Fruit fly (Drosophila melanogaster): ENCODE data around the gene CG42367.

The CG42367 gene

DNA sequence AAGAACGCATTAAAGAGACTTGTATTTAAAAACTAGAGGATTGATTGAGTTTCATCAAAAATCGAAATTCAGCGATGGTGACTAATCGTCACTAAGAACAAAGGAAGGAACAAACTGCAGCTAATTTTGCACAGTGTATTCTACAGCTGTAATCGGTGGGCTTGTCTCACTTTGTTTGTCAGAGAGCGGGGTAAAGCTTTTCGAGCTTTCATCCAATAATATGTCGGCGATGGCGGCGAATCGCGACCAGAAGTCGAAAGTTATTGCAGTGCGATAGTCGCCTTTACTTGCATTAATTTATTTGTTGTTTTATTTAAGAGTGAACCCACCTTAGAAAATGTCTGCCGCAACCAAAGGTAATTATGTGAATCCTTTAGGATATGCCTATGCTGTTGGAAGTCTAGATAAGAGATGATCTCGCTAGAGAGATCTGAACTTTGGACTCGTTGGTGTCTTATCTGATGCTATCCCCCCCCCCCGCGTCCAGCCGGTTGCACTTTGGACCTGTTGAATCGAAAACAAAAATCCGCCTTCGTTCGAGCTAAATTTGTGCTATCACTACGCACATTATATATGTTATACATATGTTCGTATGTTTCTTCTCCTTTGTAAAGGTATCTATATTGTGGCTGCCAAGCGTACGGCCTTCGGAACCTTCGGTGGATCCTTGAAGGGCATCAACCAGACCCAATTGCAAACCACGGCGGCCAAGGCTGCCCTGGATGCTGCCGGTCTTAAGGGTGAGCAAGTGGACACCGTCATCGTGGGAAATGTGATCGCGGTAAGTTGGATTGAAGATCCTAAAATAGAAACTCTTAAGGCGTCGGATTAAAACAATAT, 15.1 kb upstream of the CG42367 start, which contains the start of gene yip2 (continued):
- TF ChIP-seq CG11695 (GFP tag; IDR thresholded peaks at IDR 0.05) (peak; percentile 63), CG10267 (tag; optimal IDR thresholded peaks at IDR 0.05) (peak; percentile 36), tio (GFP tag; optimal IDR thresholded peaks at IDR 0.05) (no peak), CG9609 (GFP tag; optimal IDR thresholded peaks at IDR 0.05) (peak; percentile 39), zen2 (GFP tag; IDR thresholded peaks at IDR 0.05; ENCODE audit: partially characterized antibody) (no peak), chm (GFP tag; IDR thresholded peaks at IDR 0.05) (peak; percentile 64; the same call in 1 of the 2 replicates), CG6175 (GFP tag; IDR thresholded peaks at IDR 0.05) (no peak), CG10431 (GFP tag; optimal IDR thresholded peaks at IDR 0.05) (no peak), sc (optimal IDR thresholded peaks at IDR 0.05) (no peak), sc (GFP tag; optimal IDR thresholded peaks at IDR 0.05) (no peak), ara (GFP tag; IDR thresholded peaks at IDR 0.05) (peak; percentile 35; the same call in 1 of the 2 replicates), ken (GFP tag; IDR thresholded peaks at IDR 0.05) (no peak; the same call in 2 of the 3 replicates), CG7928 (GFP tag; optimal IDR thresholded peaks at IDR 0.05) (no peak), gt (GFP tag; IDR thresholded peaks at IDR 0.05) (no peak), tna (GFP tag; IDR thresholded peaks at IDR 0.05; ENCODE audit: partially characterized antibody) (no peak), fd64A (GFP tag; optimal IDR thresholded peaks at IDR 0.05) (no peak), CG34422 (GFP tag; IDR thresholded peaks at IDR 0.05) (peak; percentile 55; the same call in 1 of the 3 replicates), Sry-β (GFP tag; optimal IDR thresholded peaks at IDR 0.05) (no peak), ro (GFP tag; IDR thresholded peaks at IDR 0.05) (no peak), bcd (GFP tag; optimal IDR thresholded peaks at IDR 0.05) (peak; percentile 46), stwl (tag; optimal IDR thresholded peaks at IDR 0.05) (no peak), z (GFP tag; IDR thresholded peaks at IDR 0.05) (no peak), CG6765 (GFP tag; optimal IDR thresholded peaks at IDR 0.05) (peak; percentile 72), CG3847 (GFP tag; IDR thresholded peaks at IDR 0.05) (peak; percentile 42; the same call in 1 of the 2 replicates), grau (tag; optimal IDR thresholded peaks at IDR 0.05) (peak; percentile 70), CG11504 (tag; optimal IDR thresholded peaks at IDR 0.05) (peak; percentile 68), Jarid2 (GFP tag; optimal IDR thresholded peaks at IDR 0.05) (peak; percentile 48), CG4617 (GFP tag; optimal IDR thresholded peaks at IDR 0.05; ENCODE audit: borderline replicate concordance) (no peak), Nf-YB (GFP tag; optimal IDR thresholded peaks at IDR 0.05) (peak; percentile 29), CG15479 (GFP tag; optimal IDR thresholded peaks at IDR 0.05) (no peak), CG6683 (GFP tag; optimal IDR thresholded peaks at IDR 0.05) (peak; percentile 36), Gug (GFP tag; IDR thresholded peaks at IDR 0.05) (peak; percentile 28; the same call in 1 of the 4 replicates), CG16779 (GFP tag; IDR thresholded peaks at IDR 0.05) (0 out of 2 replicates have a peak, but pooled peaks have one; percentile 12), lab (GFP tag; optimal IDR thresholded peaks at IDR 0.05) (peak; percentile 79), CG16813 (GFP tag; IDR thresholded peaks at IDR 0.05; ENCODE audit: partially characterized antibody) (no peak), CG31365 (tag; optimal IDR thresholded peaks at IDR 0.05) (no peak), CG10274 (GFP tag; optimal IDR thresholded peaks at IDR 0.05) (no peak), Fer3 (tag; optimal IDR thresholded peaks at IDR 0.05) (peak; percentile 58), Hsf (GFP tag; optimal IDR thresholded peaks at IDR 0.05) (peak; percentile 62), her (GFP tag; optimal IDR thresholded peaks at IDR 0.05) (peak; percentile 75), CG10543 (GFP tag; optimal IDR thresholded peaks at IDR 0.05) (peak; percentile 59), az2 (GFP tag; optimal IDR thresholded peaks at IDR 0.05) (peak; percentile 53), Dek (tag; optimal IDR thresholded peaks at IDR 0.05) (peak; percentile 75), HLH3B (GFP tag; IDR thresholded peaks at IDR 0.05) (peak; percentile 65), cad (GFP tag; optimal IDR thresholded peaks at IDR 0.05) (no peak), CG12104 (GFP tag; optimal IDR thresholded peaks at IDR 0.05) (peak; percentile 14), CG18262 (tag; optimal IDR thresholded peaks at IDR 0.05) (peak; percentile 50), Meics (GFP tag; optimal IDR thresholded peaks at IDR 0.05) (peak; percentile 70), trem (tag; optimal IDR thresholded peaks at IDR 0.05) (no peak)

Measured in whole organism, embryonic.